Fruit fly (Drosophila melanogaster) whole organism, wandering third instar larva: Measurements from ENCODE around the gene CG42481.

ENCODE experiments used
- Abd-B ChIP-seq: fragments of >200 bp; optimal IDR thresholded peaks from 2 replicates; lab custom pipeline; 2017; ENCODE audit warnings: missing biosample characterization, missing genetic modification characterization
- CG32264 ChIP-seq: fragments of 200-800 bp; sonication (Bioruptor generic); optimal IDR thresholded peaks from 2 replicates; lab custom pipeline; 2016; ENCODE audit warnings: missing biosample characterization, missing genetic modification characterization
- CG9705 ChIP-seq: fragments of 200-800 bp; sonication (Bioruptor generic); optimal IDR thresholded peaks from 2 replicates; lab custom pipeline; 2018; ENCODE audit warnings: missing biosample characterization, mild to moderate bottlenecking, missing genetic modification characterization
- CrebA ChIP-seq: fragments of 200-800 bp; sonication (Bioruptor generic); optimal IDR thresholded peaks from 2 replicates; lab custom pipeline; 2016; ENCODE audit warnings: missing biosample characterization, mild to moderate bottlenecking, missing genetic modification characterization, borderline replicate concordance
- Dif ChIP-seq: fragments of 200-275, 200-300 bp; sonication (Bioruptor generic); optimal IDR thresholded peaks from 2 replicates; lab custom pipeline; 2018; ENCODE audit warnings: missing biosample characterization, missing genetic modification characterization; ENCODE audit not compliant: partially characterized antibody
- GATAd ChIP-seq: sonication (Bioruptor generic); optimal IDR thresholded peaks from 2 replicates; lab custom pipeline; 2016; ENCODE audit warnings: missing biosample characterization, missing genetic modification characterization
- HLH106 ChIP-seq: fragments of 200-800 bp; optimal IDR thresholded peaks from 3 replicates; lab custom pipeline; 2019; ENCODE audit warnings: missing biosample characterization, mild to moderate bottlenecking, missing genetic modification characterization, moderate library complexity
- Hnf4 ChIP-seq: fragments of 200-800 bp; sonication (Bioruptor generic); optimal IDR thresholded peaks from 2 replicates; lab custom pipeline; 2016; ENCODE audit warnings: missing biosample characterization, mild to moderate bottlenecking, missing genetic modification characterization
- Hr78 ChIP-seq: fragments of >200 bp; optimal IDR thresholded peaks from 2 replicates; lab custom pipeline; 2017; ENCODE audit warnings: missing biosample characterization, missing genetic modification characterization
- Hr83 ChIP-seq: fragments of 200-300 bp; sonication (Bioruptor generic); optimal IDR thresholded peaks from 2 replicates; lab custom pipeline; 2016; ENCODE audit warnings: missing biosample characterization, mild to moderate bottlenecking, missing genetic modification characterization, moderate library complexity; ENCODE audit not compliant: poor library complexity, severe bottlenecking
- Jra ChIP-seq: sonication (Bioruptor generic); optimal IDR thresholded peaks from 2 replicates; lab custom pipeline; 2016; ENCODE audit warnings: missing biosample characterization, missing genetic modification characterization
- Mio ChIP-seq: sonication (Bioruptor generic); optimal IDR thresholded peaks from 2 replicates; lab custom pipeline; 2016; ENCODE audit warnings: missing biosample characterization, missing genetic modification characterization
- Myc ChIP-seq: fragments of >200 bp; optimal IDR thresholded peaks from 2 replicates; lab custom pipeline; 2017
- N ChIP-seq: fragments of >200 bp; optimal IDR thresholded peaks from 2 replicates; lab custom pipeline; 2018; ENCODE audit warnings: missing biosample characterization, missing external identifiers, missing genetic modification characterization
- OdsH ChIP-seq: fragments of 200-800 bp; sonication (Bioruptor generic); optimal IDR thresholded peaks from 2 replicates; lab custom pipeline; 2016; ENCODE audit warnings: missing biosample characterization, mild to moderate bottlenecking, missing genetic modification characterization
- Rel ChIP-seq, 2 experiments: fragments of 200-800 bp; sonication (Bioruptor generic) in 1 of 2; optimal IDR thresholded peaks; 2 replicates in 1 of 2; 3 replicates in 1 of 2; lab custom pipeline; 2016 to 2019; ENCODE audit warnings: mild to moderate bottlenecking in 2 of 2, missing biosample characterization in 2 of 2, missing genetic modification characterization in 2 of 2, moderate library complexity in 1 of 2
- Sp1 ChIP-seq: fragments of 200-800 bp; sonication (Bioruptor generic); optimal IDR thresholded peaks from 3 replicates; lab custom pipeline; 2019; ENCODE audit warnings: missing biosample characterization, mild to moderate bottlenecking, missing genetic modification characterization, moderate library complexity
- Vsx2 ChIP-seq: fragments of 200-300, 225-300 bp; sonication (Bioruptor generic); optimal IDR thresholded peaks from 2 replicates; lab custom pipeline; 2018; ENCODE audit warnings: missing biosample characterization, missing genetic modification characterization; ENCODE audit not compliant: partially characterized antibody
- br ChIP-seq: fragments of 200-800 bp; sonication (Bioruptor generic); optimal IDR thresholded peaks from 2 replicates; lab custom pipeline; 2016; ENCODE audit warnings: missing biosample characterization, missing genetic modification characterization
- brk ChIP-seq: fragments of 200-800 bp; sonication (Bioruptor generic); optimal IDR thresholded peaks from 2 replicates; lab custom pipeline; 2016; ENCODE audit warnings: missing biosample characterization, mild to moderate bottlenecking, missing genetic modification characterization
- dl ChIP-seq, 2 experiments: fragments of 175-275, 200-275 bp in 1 of 2; fragments of 200-275 bp in 1 of 2; sonication (Bioruptor generic); optimal IDR thresholded peaks; lab custom pipeline; 2018; ENCODE audit warnings: mild to moderate bottlenecking in 2 of 2, missing biosample characterization in 2 of 2, missing genetic modification characterization in 2 of 2, moderate library complexity in 2 of 2; ENCODE audit not compliant: partially characterized antibody in 2 of 2, insufficient read depth in 1 of 2
- dmrt93B ChIP-seq: fragments of 200-800 bp; sonication (Bioruptor generic); optimal IDR thresholded peaks from 2 replicates; lab custom pipeline; 2018; ENCODE audit warnings: missing biosample characterization, mild to moderate bottlenecking, missing genetic modification characterization
- dsf ChIP-seq: sonication (Bioruptor generic); optimal IDR thresholded peaks from 2 replicates; lab custom pipeline; 2016; ENCODE audit warnings: missing biosample characterization, missing genetic modification characterization, borderline replicate concordance
- ey ChIP-seq: fragments of 200-800 bp; sonication (Bioruptor generic); optimal IDR thresholded peaks from 2 replicates; lab custom pipeline; 2016; ENCODE audit warnings: missing biosample characterization, missing genetic modification characterization
- foxo ChIP-seq, 2 experiments: fragments of 200-800 bp; sonication (Bioruptor generic); optimal IDR thresholded peaks; 2 replicates in 1 of 2; 3 replicates in 1 of 2; lab custom pipeline; 2016 to 2017; ENCODE audit warnings: missing biosample characterization in 2 of 2, missing genetic modification characterization in 2 of 2
- fru ChIP-seq: fragments of 200-800 bp; sonication (Bioruptor generic); optimal IDR thresholded peaks from 3 replicates; lab custom pipeline; 2016; ENCODE audit warnings: missing biosample characterization, mild to moderate bottlenecking, missing genetic modification characterization
- h ChIP-seq: fragments of 200-800 bp; sonication (Bioruptor generic); optimal IDR thresholded peaks from 3 replicates; lab custom pipeline; 2016; ENCODE audit warnings: missing biosample characterization, mild to moderate bottlenecking, missing genetic modification characterization
- jim ChIP-seq: fragments of 175-275, 200-325 bp; sonication (Bioruptor generic); optimal IDR thresholded peaks from 2 replicates; lab custom pipeline; 2016; ENCODE audit warnings: missing biosample characterization, mild to moderate bottlenecking, missing genetic modification characterization
- lola ChIP-seq: fragments of >200 bp; optimal IDR thresholded peaks from 2 replicates; lab custom pipeline; 2017; ENCODE audit warnings: missing biosample characterization, missing genetic modification characterization
- pan ChIP-seq: fragments of >200 bp; optimal IDR thresholded peaks from 2 replicates; lab custom pipeline; 2017
- psq ChIP-seq: fragments of 200-800 bp; sonication (Bioruptor generic); optimal IDR thresholded peaks from 3 replicates; lab custom pipeline; 2017; ENCODE audit warnings: missing biosample characterization, mild to moderate bottlenecking, missing genetic modification characterization, moderate library complexity
- rgr ChIP-seq: fragments of 200-800 bp; sonication (Bioruptor generic); optimal IDR thresholded peaks from 3 replicates; lab custom pipeline; 2016; ENCODE audit warnings: missing biosample characterization, mild to moderate bottlenecking, missing genetic modification characterization
- sage ChIP-seq: fragments of 200-800 bp; sonication (Bioruptor generic); optimal IDR thresholded peaks from 2 replicates; lab custom pipeline; 2016; ENCODE audit warnings: missing biosample characterization, mild to moderate bottlenecking, missing genetic modification characterization
- sv ChIP-seq: fragments of 200-800 bp; sonication (Bioruptor generic); optimal IDR thresholded peaks from 3 replicates; lab custom pipeline; 2016; ENCODE audit warnings: missing biosample characterization, missing genetic modification characterization
- tai ChIP-seq: sonication (Bioruptor generic); optimal IDR thresholded peaks from 2 replicates; lab custom pipeline; 2016; ENCODE audit warnings: missing biosample characterization, missing genetic modification characterization
- usp ChIP-seq: fragments of >200 bp; optimal IDR thresholded peaks from 2 replicates; lab custom pipeline; 2017; ENCODE audit warnings: missing biosample characterization, missing genetic modification characterization
- woc ChIP-seq: sonication (Bioruptor generic); optimal IDR thresholded peaks from 2 replicates; lab custom pipeline; 2016; ENCODE audit warnings: missing biosample characterization, mild to moderate bottlenecking, missing genetic modification characterization

Gene CG42481

DNA sequence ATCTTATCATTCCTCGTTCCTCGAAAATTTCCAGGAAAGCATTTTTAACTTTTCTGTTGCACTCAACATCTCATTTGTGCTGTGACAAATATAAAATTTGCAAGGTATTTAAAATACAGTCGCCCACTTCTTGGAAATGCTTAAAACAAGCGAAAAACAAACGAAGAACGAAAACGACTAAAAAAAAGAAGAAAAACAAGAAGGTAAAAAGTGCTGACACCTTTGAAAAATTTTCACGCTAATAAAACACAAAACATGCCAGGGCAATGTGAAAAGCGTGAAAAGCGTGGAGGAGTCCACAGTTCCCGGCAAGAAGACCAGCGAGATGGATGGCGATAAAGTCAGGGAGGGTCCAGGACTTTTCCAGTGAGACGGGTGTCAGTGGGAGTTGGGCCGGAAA, 16.8 kb downstream of the CG42481 start:
- TF ChIP-seq Dif (no peak), Abd-B (no peak), tai (GFP tag; lab: Kevin White, UChicago) (no peak), usp (GFP tag; lab: Kevin White, UChicago) (no peak), OdsH (GFP tag; lab: Kevin White, UChicago) (no peak), GATAd (GFP tag; lab: Kevin White, UChicago) (no peak), foxo (GFP tag; optimal IDR thresholded peaks at IDR 0.05; lab: Kevin White, UChicago) (no peak), sv (GFP tag; lab: Kevin White, UChicago) (no peak)

DNA sequence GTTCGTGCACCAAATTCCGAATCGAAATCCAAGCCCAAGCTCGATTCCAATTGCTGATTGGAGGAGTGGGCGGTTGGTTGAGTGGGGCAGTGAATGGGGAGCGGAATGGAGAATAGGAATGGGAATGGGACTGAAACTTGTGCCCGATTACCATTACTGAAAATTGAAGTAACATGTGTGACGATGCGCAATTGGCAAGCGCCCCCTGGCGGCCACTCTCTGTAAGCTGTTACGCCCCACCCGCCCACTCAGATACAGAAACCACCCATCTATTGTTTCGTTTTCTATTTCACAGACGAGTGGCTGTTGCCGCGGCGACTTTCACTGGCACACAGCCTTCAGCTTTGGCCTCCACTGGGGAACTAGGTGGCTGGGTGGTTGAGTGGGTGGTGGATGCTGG, 27.5 kb downstream of the CG42481 start:
- no peak for TF ChIP-seq lola (GFP tag; lab: Kevin White, UChicago)
- TF ChIP-seq Mio (GFP tag; lab: Kevin White, UChicago), result no peak
- TF ChIP-seq sv (GFP tag; lab: Kevin White, UChicago), result no peak
- TF ChIP-seq Rel (GFP tag; optimal IDR thresholded peaks at IDR 0.05; lab: Kevin White, UChicago), result no peak
- TF ChIP-seq Rel (tag; optimal IDR thresholded peaks at IDR 0.05; lab: Kevin White, UChicago), result no peak
- no peak for TF ChIP-seq tai (GFP tag; lab: Kevin White, UChicago)
- no peak for TF ChIP-seq dsf (GFP tag; lab: Kevin White, UChicago)
- no peak for TF ChIP-seq fru (GFP tag; lab: Kevin White, UChicago)
- TF ChIP-seq Dif, result no peak
- TF ChIP-seq br (GFP tag; lab: Kevin White, UChicago), result no peak
- TF ChIP-seq woc, result no peak

DNA sequence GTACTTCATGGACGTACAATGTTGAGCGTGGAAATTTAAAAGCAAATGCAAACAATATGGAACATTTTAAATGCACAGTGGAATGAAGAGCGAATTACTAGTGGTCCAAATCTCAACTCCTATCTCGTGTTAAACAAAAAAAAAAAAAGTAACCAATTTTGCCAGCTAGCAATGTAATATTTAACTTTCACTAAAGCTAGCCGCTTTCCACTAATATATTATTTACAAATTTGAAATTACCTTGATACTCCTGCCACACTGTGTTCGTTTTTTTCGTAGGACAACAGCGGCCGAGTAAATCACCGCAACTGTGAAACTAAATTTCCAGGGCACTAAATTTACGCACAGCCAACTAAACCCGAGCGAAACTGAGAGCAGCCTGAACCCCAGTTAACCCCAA, 30.9 kb downstream of the CG42481 start:
- TF ChIP-seq usp (GFP tag; lab: Kevin White, UChicago) (no peak), GATAd (GFP tag; lab: Kevin White, UChicago) (no peak), ey (GFP tag; lab: Kevin White, UChicago) (no peak), Dif (no peak), Jra (no peak), foxo (GFP tag; optimal IDR thresholded peaks at IDR 0.05; lab: Kevin White, UChicago) (no peak), Vsx2 (GFP tag; lab: Kevin White, UChicago) (no peak), CrebA (GFP tag; lab: Kevin White, UChicago) (no peak), dsf (GFP tag; lab: Kevin White, UChicago) (no peak), sage (GFP tag; lab: Kevin White, UChicago) (no peak), Sp1 (GFP tag; lab: Kevin White, UChicago) (no peak), Abd-B (no peak), HLH106 (tag; lab: Kevin White, UChicago) (no peak), Myc (lab: Kevin White, UChicago) (no peak), rgr (GFP tag; lab: Kevin White, UChicago) (no peak), Rel (GFP tag; optimal IDR thresholded peaks at IDR 0.05; lab: Kevin White, UChicago) (no peak), Rel (tag; optimal IDR thresholded peaks at IDR 0.05; lab: Kevin White, UChicago) (no peak), jim (GFP tag; lab: Kevin White, UChicago) (no peak), pan (lab: Kevin White, UChicago) (no peak), br (GFP tag; lab: Kevin White, UChicago) (no peak), CG9705 (GFP tag; lab: Kevin White, UChicago) (no peak)

- TF ChIP-seq Mio (GFP tag; lab: Kevin White, UChicago), result no peak
- no peak for TF ChIP-seq Myc (lab: Kevin White, UChicago)
- no peak for TF ChIP-seq Rel (GFP tag; optimal IDR thresholded peaks at IDR 0.05; lab: Kevin White, UChicago)
- no peak for TF ChIP-seq Rel (tag; optimal IDR thresholded peaks at IDR 0.05; lab: Kevin White, UChicago)
- no peak for TF ChIP-seq Hnf4 (GFP tag; lab: Kevin White, UChicago)
- no peak for TF ChIP-seq br (GFP tag; lab: Kevin White, UChicago)
- TF ChIP-seq Vsx2 (GFP tag; lab: Kevin White, UChicago), result no peak
- TF ChIP-seq lola (GFP tag; lab: Kevin White, UChicago), result no peak
- TF ChIP-seq Hr83 (GFP tag; lab: Kevin White, UChicago), result no peak
- TF ChIP-seq CrebA (GFP tag; lab: Kevin White, UChicago), result no peak
- no peak for TF ChIP-seq CG32264
- TF ChIP-seq dmrt93B (GFP tag; lab: Kevin White, UChicago), result peak; percentile 2
- TF ChIP-seq N (GFP tag; lab: Kevin White, UChicago), result no peak
- peak; percentile 37 for TF ChIP-seq h (GFP tag; lab: Kevin White, UChicago)
- TF ChIP-seq ey (GFP tag; lab: Kevin White, UChicago), result peak; percentile 21
- peak; percentile 30 for TF ChIP-seq fru (GFP tag; lab: Kevin White, UChicago)
- no peak for TF ChIP-seq GATAd (GFP tag; lab: Kevin White, UChicago)
- TF ChIP-seq CG9705 (GFP tag; lab: Kevin White, UChicago), result no peak
- no peak for TF ChIP-seq dl (GFP tag; optimal IDR thresholded peaks at IDR 0.05; lab: Kevin White, UChicago; ENCODE audit: insufficient read depth in 1 of 2, partially characterized antibody in 2 of 2)
- peak; percentile 39 for TF ChIP-seq rgr (GFP tag; lab: Kevin White, UChicago)
- no peak for TF ChIP-seq brk (GFP tag; lab: Kevin White, UChicago)
- TF ChIP-seq dsf (GFP tag; lab: Kevin White, UChicago), result no peak
- TF ChIP-seq tai (GFP tag; lab: Kevin White, UChicago), result no peak
- no peak for TF ChIP-seq Hr78 (GFP tag; lab: Kevin White, UChicago)
- TF ChIP-seq Sp1 (GFP tag; lab: Kevin White, UChicago), result peak; percentile 34
- no peak for TF ChIP-seq Jra
- TF ChIP-seq pan (lab: Kevin White, UChicago), result no peak
- no peak for TF ChIP-seq woc
- TF ChIP-seq foxo (GFP tag; optimal IDR thresholded peaks at IDR 0.05; lab: Kevin White, UChicago), result peak in 1 of 2 experiments; percentile 37
- no peak for TF ChIP-seq jim (GFP tag; lab: Kevin White, UChicago)
- peak; percentile 30 for TF ChIP-seq OdsH (GFP tag; lab: Kevin White, UChicago)
- no peak for TF ChIP-seq sage (GFP tag; lab: Kevin White, UChicago)
- TF ChIP-seq Abd-B, result no peak
- peak; percentile 34 for TF ChIP-seq psq (GFP tag; lab: Kevin White, UChicago)
- TF ChIP-seq HLH106 (tag; lab: Kevin White, UChicago), result peak; percentile 16
- no peak for TF ChIP-seq sv (GFP tag; lab: Kevin White, UChicago)
Measured at dm6 chr3L:13267254-13267653, 31.6 kb downstream of the CG42481 start.
